Worm (Caenorhabditis elegans) whole organism, L4/young adult: ENCODE data around the gene sru-4.

Experiments
- W03F9.2 ChIP-seq: fragments of 150-350 bp; optimal IDR thresholded peaks from 2 replicates; lab custom pipeline; 2014; ENCODE audit warnings: missing biosample characterization, missing genetic modification characterization
- dao-5 ChIP-seq: sonication (generic microtip); optimal IDR thresholded peaks from 2 replicates; lab custom pipeline; 2016; ENCODE audit warnings: missing genotype, missing genetic modification characterization, moderate library complexity, missing compliant biosample characterization

DNA sequence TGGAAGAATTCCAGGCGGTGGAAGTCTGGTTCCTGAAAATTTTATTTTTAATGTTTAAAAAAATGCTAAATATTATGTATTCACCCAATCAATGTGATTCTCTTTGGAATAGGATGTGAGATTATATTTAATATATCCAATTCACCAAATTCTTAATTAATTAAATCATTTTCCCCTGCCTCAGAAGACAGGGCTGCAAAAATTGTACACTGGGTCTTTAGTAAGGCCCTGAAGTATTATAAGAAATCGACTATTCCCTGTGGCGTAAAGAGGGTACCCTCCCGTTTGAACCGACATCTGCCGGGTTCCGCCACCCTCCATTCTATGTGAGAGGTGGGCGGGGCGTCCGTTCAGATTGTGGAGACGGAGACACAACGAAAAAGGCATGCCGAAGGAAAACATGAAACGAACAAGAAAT lies 13.0 kb downstream of the sru-4 start:
- TF ChIP-seq W03F9.2 (tag; lab: Kevin White, UChicago) (peak; percentile 67), dao-5 (tag; lab: Kevin White, UChicago) (no peak)
